Fruit fly (Drosophila melanogaster): ENCODE data around the gene Rcd7.

The Rcd7 gene

DNA sequence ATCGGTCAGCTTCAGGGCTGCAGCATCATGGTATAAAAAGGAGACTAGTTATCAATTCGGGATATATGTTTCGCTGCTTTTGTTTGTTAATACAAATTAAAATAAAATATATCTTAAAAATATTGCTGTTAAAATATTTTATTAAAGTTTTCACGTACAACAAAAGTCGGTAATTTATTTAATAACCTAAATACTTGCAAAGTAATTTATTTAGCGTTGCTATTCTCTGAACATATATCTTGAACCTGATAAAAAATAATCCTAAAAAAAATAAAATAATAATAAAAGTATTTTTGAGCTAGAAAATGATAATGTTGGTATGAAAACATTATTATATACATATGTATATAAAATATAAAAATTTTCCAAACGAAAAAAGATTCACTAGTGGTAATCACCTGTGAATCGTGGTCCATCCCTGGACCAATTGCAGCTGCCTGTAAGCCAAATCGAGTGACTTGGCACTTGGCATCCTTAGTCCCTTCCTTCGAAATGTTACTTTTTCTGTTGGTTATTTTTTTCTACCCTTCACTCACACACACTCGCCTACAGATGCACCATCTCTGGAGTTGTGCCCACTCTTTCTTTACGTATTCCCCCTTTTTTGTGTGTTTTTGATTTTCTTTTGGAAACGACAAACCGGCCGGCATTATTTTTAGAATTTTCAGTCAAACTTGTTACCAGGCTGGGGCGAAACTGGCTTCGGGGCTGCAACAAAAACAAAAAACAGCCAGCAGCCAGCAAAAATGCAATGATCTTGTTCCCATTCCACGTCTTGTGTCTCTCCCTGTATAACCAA is 12.5 kb downstream of the Rcd7 start (continued):
- no peak for TF ChIP-seq fu2 (GFP tag; optimal IDR thresholded peaks at IDR 0.05)
- TF ChIP-seq ind (GFP tag; optimal IDR thresholded peaks at IDR 0.05), result no peak
- no peak for TF ChIP-seq CG30403 (GFP tag; optimal IDR thresholded peaks at IDR 0.05)
- TF ChIP-seq CG14014 (GFP tag; IDR thresholded peaks at IDR 0.05), result no peak
- TF ChIP-seq Trl (optimal IDR thresholded peaks at IDR 0.05), result no peak
- no peak for TF ChIP-seq Trl (GFP tag; optimal IDR thresholded peaks at IDR 0.05)
- no peak for TF ChIP-seq kni (GFP tag; optimal IDR thresholded peaks at IDR 0.05)
- no peak for TF ChIP-seq Doc2 (GFP tag; IDR thresholded peaks at IDR 0.05)
- peak; percentile 41 for TF ChIP-seq CG1233 (GFP tag; optimal IDR thresholded peaks at IDR 0.05)
- TF ChIP-seq Side (GFP tag; optimal IDR thresholded peaks at IDR 0.05), result no peak
- no peak for TF ChIP-seq z (GFP tag; IDR thresholded peaks at IDR 0.05)
- no peak for TF ChIP-seq crol (GFP tag; IDR thresholded peaks at IDR 0.05)
- TF ChIP-seq CG13775 (GFP tag; optimal IDR thresholded peaks at IDR 0.05), result peak; percentile 33
- TF ChIP-seq dati (GFP tag; IDR thresholded peaks at IDR 0.05), result no peak
- TF ChIP-seq CG4282 (GFP tag; optimal IDR thresholded peaks at IDR 0.05), result no peak
- no peak for TF ChIP-seq nau (GFP tag; optimal IDR thresholded peaks at IDR 0.05)
- no peak for TF ChIP-seq CG7372 (GFP tag; IDR thresholded peaks at IDR 0.05)
- TF ChIP-seq ATbp (GFP tag; optimal IDR thresholded peaks at IDR 0.05), result no peak
- TF ChIP-seq Spps (tag; optimal IDR thresholded peaks at IDR 0.05), result no peak
- TF ChIP-seq CG11504 (tag; optimal IDR thresholded peaks at IDR 0.05), result no peak
- no peak for TF ChIP-seq CG31365 (tag; optimal IDR thresholded peaks at IDR 0.05)
- TF ChIP-seq CG11093 (GFP tag; IDR thresholded peaks at IDR 0.05), result no peak
- no peak for TF ChIP-seq az2 (GFP tag; optimal IDR thresholded peaks at IDR 0.05)
- TF ChIP-seq sim (GFP tag; IDR thresholded peaks at IDR 0.05), result no peak
- no peak for TF ChIP-seq Hey (tag; optimal IDR thresholded peaks at IDR 0.05)
- TF ChIP-seq gro (GFP tag; optimal IDR thresholded peaks at IDR 0.05), result no peak
- TF ChIP-seq knrl (GFP tag; IDR thresholded peaks at IDR 0.05; ENCODE audit: partially characterized antibody), result no peak
- TF ChIP-seq otp (GFP tag; IDR thresholded peaks at IDR 0.05), result no peak
- TF ChIP-seq CG4404 (GFP tag; IDR thresholded peaks at IDR 0.05), result peak; percentile 45
- no peak for TF ChIP-seq CG9817 (tag; optimal IDR thresholded peaks at IDR 0.05)
- no peak for TF ChIP-seq CG12942 (GFP tag; optimal IDR thresholded peaks at IDR 0.05)
- no peak for TF ChIP-seq CG4707 (GFP tag; optimal IDR thresholded peaks at IDR 0.05)
- TF ChIP-seq CG6813 (GFP tag; optimal IDR thresholded peaks at IDR 0.05), result no peak
- no peak for TF ChIP-seq CG7745 (tag; optimal IDR thresholded peaks at IDR 0.05)
- no peak for TF ChIP-seq Fer1 (GFP tag; optimal IDR thresholded peaks at IDR 0.05)
- peak; percentile 84 for TF ChIP-seq CG15696 (tag; optimal IDR thresholded peaks at IDR 0.05)
- TF ChIP-seq nmo (GFP tag; optimal IDR thresholded peaks at IDR 0.05), result peak; percentile 15
- no peak for TF ChIP-seq CG8359 (GFP tag; optimal IDR thresholded peaks at IDR 0.05; ENCODE audit: borderline replicate concordance)
- no peak for TF ChIP-seq HHEX (GFP tag; optimal IDR thresholded peaks at IDR 0.05)
- TF ChIP-seq CoRest (tag; optimal IDR thresholded peaks at IDR 0.05), result peak; percentile 50
- TF ChIP-seq Rfx (GFP tag; IDR thresholded peaks at IDR 0.05), result no peak
- TF ChIP-seq CG7928 (GFP tag; optimal IDR thresholded peaks at IDR 0.05), result no peak
- TF ChIP-seq ro (GFP tag; IDR thresholded peaks at IDR 0.05), result no peak
- TF ChIP-seq Blimp-1 (GFP tag; optimal IDR thresholded peaks at IDR 0.05), result no peak
- no peak for TF ChIP-seq ara (GFP tag; IDR thresholded peaks at IDR 0.05)
- TF ChIP-seq Six4 (GFP tag; optimal IDR thresholded peaks at IDR 0.05), result no peak
- no peak for TF ChIP-seq ab (GFP tag; optimal IDR thresholded peaks at IDR 0.05)
- no peak for TF ChIP-seq CG3726 (GFP tag; IDR thresholded peaks at IDR 0.05)
- TF ChIP-seq tna (GFP tag; IDR thresholded peaks at IDR 0.05; ENCODE audit: partially characterized antibody), result no peak
- no peak for TF ChIP-seq Dip2 (GFP tag; IDR thresholded peaks at IDR 0.05)

Data from whole organism, embryonic.